Fruit fly (Drosophila melanogaster) whole organism, embryonic: Measurements from ENCODE around the gene CG17202.
A peak's percentile ranks its signal among the peaks of the same experiment; 100 is the strongest.

ENCODE experiments used
- Atf6 ChIP-seq: fragments of 200-800 bp; sonication (Bioruptor generic); IDR thresholded peaks from 2 replicates; pipeline ENCODE4 v1.3.6; 2022; ENCODE audit warnings: missing biosample characterization, missing genetic modification characterization
- Awh ChIP-seq: fragments of 200-800 bp; sonication (Bioruptor generic); IDR thresholded peaks from 2 replicates; pipeline ENCODE4, ENCODE4 v1.3.6; 2022; ENCODE audit warnings: missing biosample characterization, missing genetic modification characterization
- B-H1 ChIP-seq: fragments of 200-800 bp; sonication (Bioruptor generic); IDR thresholded peaks from 3 replicates; pipeline ENCODE4 v1.3.6; 2022; ENCODE audit warnings: missing biosample characterization, missing genetic modification characterization
- BEAF-32 ChIP-seq: fragments of 200-800 bp; sonication (Bioruptor generic); optimal IDR thresholded peaks from 3 replicates; lab custom pipeline; 2017; ENCODE audit warnings: missing biosample characterization, missing genetic modification characterization, mild to moderate bottlenecking, moderate library complexity, missing genetic modification reagents
- CG10209 ChIP-seq: fragments of 200-800 bp; sonication (Bioruptor generic); optimal IDR thresholded peaks from 3 replicates; lab custom pipeline; 2017; ENCODE audit warnings: missing biosample characterization, mild to moderate bottlenecking, missing genetic modification characterization, missing genetic modification reagents
- CG10267 ChIP-seq: fragments of 200-800 bp; sonication (Bioruptor generic); optimal IDR thresholded peaks from 2 replicates; lab custom pipeline; 2018; ENCODE audit warnings: missing biosample characterization, mild to moderate bottlenecking, missing genetic modification characterization, moderate library complexity
- CG10543 ChIP-seq: fragments of 200-800 bp; sonication (Bioruptor generic); optimal IDR thresholded peaks from 3 replicates; lab custom pipeline; 2017; ENCODE audit warnings: missing biosample characterization, mild to moderate bottlenecking, missing genetic modification characterization, moderate library complexity
- CG11456 ChIP-seq: fragments of 200-800 bp; sonication (Bioruptor generic); IDR thresholded peaks from 3 replicates; pipeline ENCODE4 v1.3.6; 2022; ENCODE audit warnings: missing biosample characterization, missing genetic modification characterization
- CG11723 ChIP-seq: fragments of 200-800 bp; sonication (Bioruptor generic); optimal IDR thresholded peaks from 2 replicates; lab custom pipeline; 2017; ENCODE audit warnings: missing biosample characterization, mild to moderate bottlenecking, missing genetic modification characterization
- CG1233 ChIP-seq: fragments of 200-800 bp; sonication (Bioruptor generic); optimal IDR thresholded peaks from 4 replicates; lab custom pipeline; 2018; ENCODE audit warnings: missing biosample characterization, mild to moderate bottlenecking, missing genetic modification characterization
- CG12744 ChIP-seq: fragments of 200-800 bp; sonication (Bioruptor generic); optimal IDR thresholded peaks from 2 replicates; lab custom pipeline; 2016; ENCODE audit warnings: missing biosample characterization, missing genetic modification characterization
- CG13287 ChIP-seq: fragments of 200-800 bp; sonication (Bioruptor generic); IDR thresholded peaks from 2 replicates; pipeline ENCODE4 v1.3.6; 2022; ENCODE audit warnings: missing biosample characterization, missing genetic modification characterization; ENCODE audit not compliant: partially characterized antibody
- CG15601 ChIP-seq: fragments of 200-800 bp; sonication (Bioruptor generic); optimal IDR thresholded peaks from 3 replicates; lab custom pipeline; 2019; ENCODE audit warnings: missing biosample characterization, mild to moderate bottlenecking, missing genetic modification characterization, moderate library complexity
- CG16863 ChIP-seq: fragments of 200-800 bp; sonication (Bioruptor generic); optimal IDR thresholded peaks from 3 replicates; lab custom pipeline; 2016; ENCODE audit warnings: missing biosample characterization, missing genetic modification characterization
- CG17328 ChIP-seq: fragments of 200-800 bp; sonication (Bioruptor generic); IDR thresholded peaks from 2 replicates; pipeline ENCODE4 v1.3.6; 2022; ENCODE audit warnings: missing biosample characterization, missing genetic modification characterization
- CG18011 ChIP-seq: fragments of 200-800 bp; sonication (Bioruptor generic); optimal IDR thresholded peaks from 2 replicates; lab custom pipeline; 2017; ENCODE audit warnings: missing biosample characterization, missing genetic modification characterization, mild to moderate bottlenecking, moderate library complexity, missing genotype
- CG18262 ChIP-seq: fragments of 200-800 bp; optimal IDR thresholded peaks from 3 replicates; lab custom pipeline; 2019; ENCODE audit warnings: missing biosample characterization, mild to moderate bottlenecking, missing genetic modification characterization, moderate library complexity
- CG30020 ChIP-seq: fragments of 200-800 bp; optimal IDR thresholded peaks from 2 replicates; lab custom pipeline; 2019; ENCODE audit warnings: missing biosample characterization, mild to moderate bottlenecking, missing genetic modification characterization, moderate library complexity
- CG31224 ChIP-seq: fragments of 200-800 bp; sonication (Bioruptor generic); IDR thresholded peaks from 2 replicates; pipeline ENCODE4 v1.3.6; 2022; ENCODE audit warnings: missing biosample characterization, missing genetic modification characterization
- CG3163 ChIP-seq: fragments of 200-800 bp; sonication (Bioruptor generic); optimal IDR thresholded peaks from 3 replicates; lab custom pipeline; 2016; ENCODE audit warnings: missing biosample characterization, missing genetic modification characterization
- CG32532 ChIP-seq: fragments of 200-800 bp; sonication (Bioruptor generic); IDR thresholded peaks from 2 replicates; pipeline ENCODE4 v1.3.6; 2022; ENCODE audit warnings: missing biosample characterization, missing genetic modification characterization
- CG34224 ChIP-seq: fragments of 200-800 bp; sonication (Bioruptor generic); IDR thresholded peaks from 3 replicates; pipeline ENCODE4 v1.3.6; 2022; ENCODE audit warnings: missing biosample characterization, missing genetic modification characterization; ENCODE audit not compliant: partially characterized antibody
- CG3726 ChIP-seq: fragments of 200-800 bp; sonication (Bioruptor generic); IDR thresholded peaks from 3 replicates; pipeline ENCODE4, ENCODE4 v1.3.6; 2022; ENCODE audit warnings: missing biosample characterization, missing genetic modification characterization
- CG42726 ChIP-seq: fragments of 200-800 bp; sonication (Bioruptor generic); IDR thresholded peaks from 2 replicates; pipeline ENCODE4 v1.3.6; 2022; ENCODE audit warnings: missing biosample characterization, missing genetic modification characterization; ENCODE audit not compliant: partially characterized antibody
- CG4617 ChIP-seq: fragments of 200-800 bp; sonication (Bioruptor generic); optimal IDR thresholded peaks from 3 replicates; lab custom pipeline; 2016; ENCODE audit warnings: missing biosample characterization, missing genetic modification characterization, borderline replicate concordance
- CG8924 ChIP-seq: fragments of 200-800 bp; optimal IDR thresholded peaks from 3 replicates; lab custom pipeline; 2019; ENCODE audit warnings: missing biosample characterization, mild to moderate bottlenecking, missing genetic modification characterization, moderate library complexity
- CG9797 ChIP-seq: fragments of 200-800 bp; sonication (Bioruptor generic); optimal IDR thresholded peaks from 3 replicates; lab custom pipeline; 2018; ENCODE audit warnings: missing biosample characterization, mild to moderate bottlenecking, missing genetic modification characterization
- CG9817 ChIP-seq: fragments of 200-800 bp; sonication (Bioruptor generic); optimal IDR thresholded peaks from 2 replicates; lab custom pipeline; 2018; ENCODE audit warnings: missing biosample characterization, mild to moderate bottlenecking, missing genetic modification characterization, moderate library complexity
- Dp ChIP-seq: fragments of 200-800 bp; sonication (Bioruptor generic); optimal IDR thresholded peaks from 2 replicates; lab custom pipeline; 2018; ENCODE audit warnings: missing biosample characterization, mild to moderate bottlenecking, missing genetic modification characterization, moderate library complexity
- Jarid2 ChIP-seq: fragments of 200-800 bp; sonication (Bioruptor generic); optimal IDR thresholded peaks from 3 replicates; lab custom pipeline; 2017; ENCODE audit warnings: mild to moderate bottlenecking, missing biosample characterization, missing genetic modification reagents, missing genetic modification characterization
- Mad ChIP-seq: fragments of 200-800 bp; sonication (Bioruptor generic); optimal IDR thresholded peaks from 2 replicates; lab custom pipeline; 2016; ENCODE audit warnings: missing biosample characterization, missing genetic modification characterization
- NfI ChIP-seq: fragments of 200-800 bp; sonication (Bioruptor generic); optimal IDR thresholded peaks from 3 replicates; lab custom pipeline; 2018; ENCODE audit warnings: missing biosample characterization, mild to moderate bottlenecking, missing genetic modification characterization, moderate library complexity
- Oaz ChIP-seq: fragments of 200-800 bp; sonication (Bioruptor generic); IDR thresholded peaks from 2 replicates; pipeline ENCODE4 v1.3.6; 2022; ENCODE audit warnings: missing biosample characterization, missing genetic modification characterization
- Side ChIP-seq: fragments of 200-800 bp; sonication (Bioruptor generic); optimal IDR thresholded peaks from 2 replicates; lab custom pipeline; 2016; ENCODE audit warnings: missing biosample characterization, missing genetic modification characterization
- al ChIP-seq: fragments of 200-800 bp; sonication (Bioruptor generic); IDR thresholded peaks from 2 replicates; pipeline ENCODE4 v1.3.6; 2022; ENCODE audit warnings: missing biosample characterization, missing genetic modification characterization
- chif ChIP-seq, 2 experiments: fragments of 200-800 bp; sonication (Bioruptor generic); optimal IDR thresholded peaks; 3 replicates each; lab custom pipeline; 2016; ENCODE audit warnings: missing biosample characterization in 2 of 2, missing genetic modification characterization in 2 of 2
- dpn ChIP-seq, 2 experiments: fragments of 200-800 bp; sonication (Bioruptor generic); optimal IDR thresholded peaks; 3 replicates each; lab custom pipeline; 2016; ENCODE audit warnings: missing biosample characterization in 2 of 2, missing genetic modification characterization in 2 of 2
- ems ChIP-seq: fragments of 200-800 bp; sonication (Bioruptor generic); optimal IDR thresholded peaks from 3 replicates; lab custom pipeline; 2016; ENCODE audit warnings: missing biosample characterization, missing genetic modification characterization
- en ChIP-seq: fragments of 200-800 bp; sonication (Bioruptor generic); optimal IDR thresholded peaks from 2 replicates; lab custom pipeline; 2016; ENCODE audit warnings: missing biosample characterization, missing genetic modification characterization
- esg ChIP-seq: fragments of 200-800 bp; sonication (Bioruptor generic); conservative IDR thresholded peaks from 2 replicates; pipeline ENCODE4 v1.3.6; 2022; ENCODE audit warnings: missing biosample characterization, missing genetic modification characterization
- hkb ChIP-seq, 2 experiments: fragments of 200-800 bp in 1 of 2; fragments of >200 bp in 1 of 2; sonication (Bioruptor generic) in 1 of 2; IDR thresholded peaks in 1 of 2; optimal IDR thresholded peaks in 1 of 2; 2 replicates each; pipeline versions ENCODE4 v1.3.6 to Lab custom; 2017 to 2022; ENCODE audit warnings: missing biosample characterization in 1 of 2, missing genetic modification characterization in 1 of 2
- ken ChIP-seq: fragments of 200-800 bp; sonication (Bioruptor generic); IDR thresholded peaks from 3 replicates; pipeline ENCODE4 v1.3.6; 2022; ENCODE audit warnings: missing biosample characterization, missing genetic modification characterization
- lilli ChIP-seq: fragments of 200-800 bp; sonication (Bioruptor generic); optimal IDR thresholded peaks from 3 replicates; lab custom pipeline; 2016; ENCODE audit warnings: missing biosample characterization, missing genetic modification characterization
- nerfin-2 ChIP-seq: fragments of 200-800 bp; sonication (Bioruptor generic); IDR thresholded peaks from 2 replicates; pipeline ENCODE4 v1.3.6; 2022; ENCODE audit warnings: missing biosample characterization, missing genetic modification characterization; ENCODE audit not compliant: partially characterized antibody
- peb ChIP-seq: fragments of 200-800 bp; sonication (Bioruptor generic); IDR thresholded peaks from 2 replicates; pipeline ENCODE4 v1.3.6; 2022; ENCODE audit warnings: missing biosample characterization, missing genetic modification characterization
- ranshi ChIP-seq: fragments of 200-800 bp; sonication (Bioruptor generic); IDR thresholded peaks from 2 replicates; pipeline ENCODE4 v1.3.6; 2022; ENCODE audit warnings: missing biosample characterization, missing genetic modification characterization
- sc ChIP-seq, 3 experiments: fragments of >200 bp in 2 of 3; fragments of 200-800 bp in 1 of 3; sonication (Bioruptor generic) in 1 of 3; optimal IDR thresholded peaks; 2 replicates in 2 of 3; 3 replicates in 1 of 3; lab custom pipeline; 2017; ENCODE audit warnings: mild to moderate bottlenecking in 1 of 3, missing biosample characterization in 1 of 3, missing genetic modification characterization in 1 of 3, missing genetic modification reagents in 1 of 3
- trem ChIP-seq: fragments of 200-800 bp; optimal IDR thresholded peaks from 3 replicates; lab custom pipeline; 2019; ENCODE audit warnings: missing biosample characterization, mild to moderate bottlenecking, missing genetic modification characterization, moderate library complexity
- wdn ChIP-seq: fragments of 200-800 bp; sonication (Bioruptor generic); IDR thresholded peaks from 2 replicates; pipeline ENCODE4 v1.3.6; 2022; ENCODE audit warnings: missing biosample characterization, missing genetic modification characterization

Gene CG17202

DNA sequence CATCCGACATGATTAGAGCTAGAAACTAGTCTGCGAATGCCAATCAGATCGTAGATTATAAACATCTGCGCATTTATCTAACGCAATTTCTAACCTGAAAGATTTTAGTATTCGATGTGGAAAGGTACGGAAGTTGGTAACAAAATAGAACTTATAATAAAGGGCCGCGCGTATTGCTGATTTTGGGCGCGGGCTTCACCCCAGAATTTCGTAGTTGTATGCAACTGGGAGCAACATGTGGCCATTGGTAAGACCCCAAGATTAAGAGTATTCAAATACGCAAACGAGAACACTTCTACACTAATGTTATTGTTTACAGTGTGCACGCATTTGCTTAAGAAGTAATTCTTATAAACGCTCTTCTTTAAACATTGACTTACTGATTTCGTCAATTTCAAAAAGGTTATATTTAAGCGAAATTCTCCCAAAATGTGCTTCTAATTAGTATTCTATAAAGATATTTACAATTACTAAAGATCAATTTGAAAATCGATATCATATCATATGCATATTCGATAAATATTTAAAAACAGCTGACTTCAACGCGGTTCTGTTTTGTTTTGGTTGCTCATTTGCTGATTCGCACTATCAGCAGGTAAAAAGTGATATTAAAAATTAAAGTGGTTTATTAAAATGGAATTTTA, 37.4 kb downstream of the CG17202 start, which contains the start of the genes CG5961 and Polr3C (continued):
- TF ChIP-seq BEAF-32 (GFP tag; lab: Kevin White, UChicago), result peak; percentile 51
- peak; percentile 13 for TF ChIP-seq CG30020 (tag; lab: Kevin White, UChicago)
- peak; percentile 61 for TF ChIP-seq CG15601 (tag; lab: Kevin White, UChicago)
- peak; percentile 72 for TF ChIP-seq CG13287 (GFP tag; lab: Robert Waterston, UW)
- no peak for TF ChIP-seq CG31224
- no peak for TF ChIP-seq Oaz (GFP tag; lab: Robert Waterston, UW)
- no peak for TF ChIP-seq CG11723 (GFP tag; lab: Kevin White, UChicago)
- TF ChIP-seq ems (GFP tag; lab: Kevin White, UChicago), result no peak
- no peak for TF ChIP-seq hkb (optimal IDR thresholded peaks at IDR 0.05; lab: Kevin White, UChicago)
- TF ChIP-seq hkb (GFP tag; IDR thresholded peaks at IDR 0.05; lab: Robert Waterston, UW), result no peak
- no peak for TF ChIP-seq nerfin-2 (GFP tag; lab: Robert Waterston, UW)
- no peak for TF ChIP-seq Atf6
- peak; percentile 15 for TF ChIP-seq CG8924 (tag; lab: Kevin White, UChicago)
- no peak for TF ChIP-seq CG42726
- TF ChIP-seq Awh (GFP tag; lab: Robert Waterston, UW), result no peak
- no peak for TF ChIP-seq dpn (GFP tag; optimal IDR thresholded peaks at IDR 0.05; lab: Kevin White, UChicago)
- no peak for TF ChIP-seq Side (GFP tag; lab: Kevin White, UChicago)
- no peak for TF ChIP-seq CG12744 (GFP tag; lab: Kevin White, UChicago)
- no peak for TF ChIP-seq ranshi (GFP tag; lab: Robert Waterston, UW)
- TF ChIP-seq CG11456, result no peak
- no peak for TF ChIP-seq Jarid2 (GFP tag; lab: Kevin White, UChicago)
- no peak for TF ChIP-seq lilli
- TF ChIP-seq CG18262 (tag; lab: Kevin White, UChicago), result no peak
- TF ChIP-seq CG10543 (GFP tag; lab: Kevin White, UChicago), result no peak
- no peak for TF ChIP-seq CG1233 (GFP tag; lab: Kevin White, UChicago)
- peak; percentile 10 for TF ChIP-seq CG4617 (GFP tag; lab: Kevin White, UChicago)
- TF ChIP-seq sc (optimal IDR thresholded peaks at IDR 0.05; lab: Kevin White, UChicago), result no peak
- no peak for TF ChIP-seq sc (GFP tag; optimal IDR thresholded peaks at IDR 0.05; lab: Kevin White, UChicago)
- no peak for TF ChIP-seq CG9817 (tag; lab: Kevin White, UChicago)
- no peak for TF ChIP-seq Mad (GFP tag; lab: Kevin White, UChicago)
- TF ChIP-seq CG34224, result no peak
- no peak for TF ChIP-seq CG32532 (GFP tag; lab: Robert Waterston, UW)
- TF ChIP-seq al, result no peak
- no peak for TF ChIP-seq B-H1 (GFP tag; lab: Robert Waterston, UW)
- TF ChIP-seq esg (GFP tag; lab: Robert Waterston, UW), result no peak
- TF ChIP-seq en (GFP tag; lab: Kevin White, UChicago), result no peak
- TF ChIP-seq NfI, result no peak
- TF ChIP-seq trem, result peak; percentile 61
- TF ChIP-seq peb (GFP tag; lab: Robert Waterston, UW), result no peak
- TF ChIP-seq CG16863 (GFP tag; lab: Kevin White, UChicago), result no peak
- TF ChIP-seq CG3163 (GFP tag; lab: Kevin White, UChicago), result peak; percentile 35
- no peak for TF ChIP-seq CG18011
- no peak for TF ChIP-seq CG3726 (GFP tag; lab: Robert Waterston, UW)
- peak; percentile 71 for TF ChIP-seq Dp (GFP tag; lab: Kevin White, UChicago)
- TF ChIP-seq ken (GFP tag; lab: Robert Waterston, UW), result no peak
- no peak for TF ChIP-seq wdn
- TF ChIP-seq chif (GFP tag; optimal IDR thresholded peaks at IDR 0.05; lab: Kevin White, UChicago), result no peak
- peak; percentile 62 for TF ChIP-seq CG9797 (GFP tag; lab: Kevin White, UChicago)
- peak; percentile 45 for TF ChIP-seq CG10267
- TF ChIP-seq CG10209, result no peak
- no peak for TF ChIP-seq CG17328
